Fruit fly (Drosophila melanogaster) whole organism, pupa: ENCODE results near the gene DCP2.

Experiments used
- CG12605 ChIP-seq: fragments of 200-800 bp; sonication (Bioruptor generic); IDR thresholded peaks from 2 replicates; pipeline ENCODE4 v1.3.6; 2022; ENCODE audit warnings: missing biosample characterization, missing genetic modification characterization
- CG13204 ChIP-seq: fragments of 200-800 bp; sonication (Bioruptor generic); optimal IDR thresholded peaks from 2 replicates; lab custom pipeline; 2018; ENCODE audit warnings: missing biosample characterization, mild to moderate bottlenecking, missing genetic modification characterization, moderate library complexity
- CG15710 ChIP-seq: fragments of 200-800 bp; sonication (Bioruptor generic); optimal IDR thresholded peaks from 2 replicates; lab custom pipeline; 2018; ENCODE audit warnings: missing biosample characterization, mild to moderate bottlenecking, missing genetic modification characterization, moderate library complexity
- CG34367 ChIP-seq: fragments of 200-800 bp; sonication (Bioruptor generic); optimal IDR thresholded peaks from 2 replicates; lab custom pipeline; 2018; ENCODE audit warnings: missing biosample characterization, mild to moderate bottlenecking, missing genetic modification characterization
- CG8159 ChIP-seq: fragments of 200-800 bp; sonication (Bioruptor generic); optimal IDR thresholded peaks from 3 replicates; lab custom pipeline; 2018; ENCODE audit warnings: missing biosample characterization, mild to moderate bottlenecking, missing genetic modification characterization, moderate library complexity
- CG8301 ChIP-seq: fragments of 200-800 bp; sonication (Bioruptor generic); optimal IDR thresholded peaks from 2 replicates; lab custom pipeline; 2018; ENCODE audit warnings: missing biosample characterization, mild to moderate bottlenecking, missing genetic modification characterization
- D1 ChIP-seq: fragments of 200-800 bp; sonication (Bioruptor generic); optimal IDR thresholded peaks from 2 replicates; lab custom pipeline; 2018; ENCODE audit warnings: missing biosample characterization, mild to moderate bottlenecking, missing genetic modification characterization, moderate library complexity
- EcR ChIP-seq: fragments of 200-800 bp; sonication (Bioruptor generic); optimal IDR thresholded peaks from 3 replicates; lab custom pipeline; 2019; ENCODE audit warnings: missing biosample characterization, missing genetic modification characterization, mild to moderate bottlenecking, moderate library complexity, missing genetic modification reagents
- Ets98B ChIP-seq: fragments of 200-800 bp; sonication (Bioruptor generic); IDR thresholded peaks from 2 replicates; pipeline ENCODE4 v1.3.6; 2022; ENCODE audit warnings: missing biosample characterization, missing genetic modification characterization
- Pif1A ChIP-seq: fragments of 200-800 bp; sonication (Bioruptor generic); optimal IDR thresholded peaks from 3 replicates; lab custom pipeline; 2016; ENCODE audit warnings: missing biosample characterization, missing genetic modification characterization

DNA sequence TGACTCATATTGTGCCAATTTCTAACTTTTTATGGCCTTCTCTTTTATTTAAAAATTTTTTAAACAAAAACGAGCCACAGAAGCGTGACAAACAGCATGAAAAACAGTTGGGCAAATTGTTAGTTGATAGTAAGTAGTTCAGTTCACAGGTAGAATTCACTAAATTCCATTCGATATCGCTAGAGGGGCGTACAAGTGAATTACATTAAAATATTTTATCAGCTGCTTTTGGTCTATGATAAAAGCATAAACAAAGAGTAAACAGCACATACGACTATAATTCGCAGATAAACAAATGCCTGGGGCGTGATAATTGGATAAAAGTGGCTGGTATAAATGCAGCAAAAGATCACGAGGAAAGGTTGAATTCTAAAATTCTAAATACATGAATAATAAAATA, 12.2 kb downstream of the DCP2 start:
- TF ChIP-seq CG8301 (no peak), CG8159 (tag; lab: Kevin White, UChicago) (no peak), CG12605 (GFP tag; lab: Robert Waterston, UW) (no peak), D1 (tag; lab: Kevin White, UChicago) (no peak), CG34367 (no peak), EcR (GFP tag; lab: Kevin White, UChicago) (no peak), CG13204 (GFP tag; lab: Kevin White, UChicago) (no peak), Ets98B (no peak), CG15710 (tag; lab: Kevin White, UChicago) (no peak), Pif1A (GFP tag; lab: Kevin White, UChicago) (no peak)
